Worm (Caenorhabditis elegans) whole organism, L1 larva: Measurements from ENCODE around the gene JC8.7.
A peak's percentile ranks its signal among the peaks of the same experiment; 100 is the strongest.

ENCODE experiments used
- C34B4.2 ChIP-seq: sonication (generic microtip); optimal IDR thresholded peaks from 2 replicates; lab custom pipeline; 2017; ENCODE audit warnings: mild to moderate bottlenecking, missing genetic modification characterization, missing compliant biosample characterization
- ama-1 ChIP-seq: fragments of 150-350 bp; optimal IDR thresholded peaks from 2 replicates; lab custom pipeline; 2014
- blmp-1 ChIP-seq: fragments of 150-350 bp; optimal IDR thresholded peaks from 2 replicates; lab custom pipeline; 2014; ENCODE audit warnings: missing biosample characterization, missing genetic modification characterization
- ceh-63 ChIP-seq: fragments of 200-800 bp; sonication (Bioruptor generic); optimal IDR thresholded peaks from 2 replicates; lab custom pipeline; 2018; ENCODE audit warnings: mild to moderate bottlenecking, missing genetic modification characterization, missing compliant biosample characterization
- ceh-82 ChIP-seq, 3 experiments: fragments of 150-350 bp in 1 of 3; sonication (generic microtip) in 2 of 3; optimal IDR thresholded peaks; 2 replicates each; lab custom pipeline; 2014 to 2017; ENCODE audit warnings: missing biosample characterization in 3 of 3, missing genetic modification characterization in 3 of 3
- ceh-90 ChIP-seq: sonication (generic microtip); optimal IDR thresholded peaks from 2 replicates; lab custom pipeline; 2016; ENCODE audit warnings: missing genetic modification characterization, missing compliant biosample characterization
- ces-1 ChIP-seq: fragments of 150-350 bp; optimal IDR thresholded peaks from 2 replicates; lab custom pipeline; 2014; ENCODE audit warnings: missing biosample characterization, missing genetic modification reagents, missing genetic modification characterization
- dpl-1 ChIP-seq, 3 experiments: fragments of 150-350 bp in 2 of 3; sonication (generic microtip) in 1 of 3; optimal IDR thresholded peaks; 2 replicates each; lab custom pipeline; 2014 to 2017; ENCODE audit warnings: missing biosample characterization in 3 of 3, missing genetic modification characterization in 3 of 3, missing genetic modification reagents in 3 of 3
- efl-1 ChIP-seq, 4 experiments: fragments of 150-350 bp; optimal IDR thresholded peaks in 3 of 4; peaks in 1 of 4; 1 replicate in 1 of 4; 2 replicates in 3 of 4; lab custom pipeline; 2014; ENCODE audit warnings: missing biosample characterization in 2 of 4, missing genetic modification characterization in 2 of 4, missing genetic modification reagents in 2 of 4
- egl-27 ChIP-seq, 2 experiments: fragments of 150-350 bp in 1 of 2; sonication (generic microtip); optimal IDR thresholded peaks; 3 replicates each; lab custom pipeline; 2017 to 2018; ENCODE audit warnings: missing biosample characterization in 2 of 2, missing genetic modification characterization in 2 of 2, missing genetic modification reagents in 2 of 2
- fkh-10 ChIP-seq: sonication (generic microtip); optimal IDR thresholded peaks from 2 replicates; lab custom pipeline; 2017; ENCODE audit warnings: missing biosample characterization, missing genetic modification reagents, missing genetic modification characterization
- fkh-4 ChIP-seq: sonication (generic microtip); optimal IDR thresholded peaks from 2 replicates; lab custom pipeline; 2016; ENCODE audit warnings: missing compliant biosample characterization, missing genetic modification characterization, borderline replicate concordance
- grh-1 ChIP-seq: fragments of 200-800 bp; sonication (Bioruptor generic); IDR thresholded peaks from 2 replicates; pipeline ENCODE4 v1.3.6; 2022; ENCODE audit warnings: missing genetic modification reagents, missing genetic modification characterization, missing compliant biosample characterization
- hlh-4 ChIP-seq: sonication (generic microtip); optimal IDR thresholded peaks from 2 replicates; lab custom pipeline; 2016; ENCODE audit warnings: mild to moderate bottlenecking, missing genetic modification characterization, missing compliant biosample characterization
- irx-1 ChIP-seq: sonication (generic microtip); optimal IDR thresholded peaks from 2 replicates; lab custom pipeline; 2016; ENCODE audit warnings: missing genetic modification characterization, missing compliant biosample characterization
- isw-1 ChIP-seq: fragments of 200-800 bp; sonication (Bioruptor generic); IDR thresholded peaks from 2 replicates; pipeline ENCODE4 v1.3.6; 2022; ENCODE audit warnings: missing genetic modification characterization, missing compliant biosample characterization
- jun-1 ChIP-seq: fragments of 150-350 bp; optimal IDR thresholded peaks from 2 replicates; lab custom pipeline; 2014; ENCODE audit warnings: missing biosample characterization, missing genetic modification reagents, missing genetic modification characterization
- lin-13 ChIP-seq: fragments of 150-350 bp; optimal IDR thresholded peaks from 2 replicates; lab custom pipeline; 2014; ENCODE audit warnings: missing biosample characterization, missing genetic modification reagents, missing genetic modification characterization
- lin-35 ChIP-seq, 2 experiments: fragments of 150-350 bp; optimal IDR thresholded peaks; 2 replicates each; lab custom pipeline; 2014; ENCODE audit warnings: missing biosample characterization in 2 of 2, missing genetic modification characterization in 2 of 2, missing genetic modification reagents in 2 of 2
- lir-3 ChIP-seq: sonication (generic microtip); optimal IDR thresholded peaks from 2 replicates; lab custom pipeline; 2016; ENCODE audit warnings: mild to moderate bottlenecking, missing genetic modification characterization, moderate library complexity, missing compliant biosample characterization; ENCODE audit not compliant: poor library complexity
- mdl-1 ChIP-seq, 2 experiments: fragments of 150-350 bp; optimal IDR thresholded peaks; 2 replicates each; lab custom pipeline; 2014 to 2017; ENCODE audit warnings: missing biosample characterization in 2 of 2, missing genetic modification characterization in 2 of 2, inconsistent platforms in 1 of 2
- nhr-12 ChIP-seq: sonication (generic microtip); optimal IDR thresholded peaks from 2 replicates; lab custom pipeline; 2017; ENCODE audit warnings: missing biosample characterization, missing genetic modification characterization
- nhr-237 ChIP-seq: fragments of 150-350 bp; optimal IDR thresholded peaks from 2 replicates; lab custom pipeline; 2014; ENCODE audit warnings: missing biosample characterization, missing genetic modification characterization
- nhr-47 ChIP-seq: sonication (generic microtip); optimal IDR thresholded peaks from 2 replicates; lab custom pipeline; 2016; ENCODE audit warnings: mild to moderate bottlenecking, missing genetic modification characterization, moderate library complexity, missing compliant biosample characterization
- nhr-84 ChIP-seq: sonication (generic microtip); optimal IDR thresholded peaks from 2 replicates; lab custom pipeline; 2017; ENCODE audit warnings: missing biosample characterization, missing genetic modification characterization
- nhr-90 ChIP-seq: sonication (generic microtip); optimal IDR thresholded peaks from 2 replicates; lab custom pipeline; 2016; ENCODE audit warnings: mild to moderate bottlenecking, missing genetic modification characterization, missing compliant biosample characterization; ENCODE audit not compliant: poor library complexity
- pag-3 ChIP-seq: sonication (generic microtip); optimal IDR thresholded peaks from 2 replicates; lab custom pipeline; 2017; ENCODE audit warnings: missing genetic modification characterization, mild to moderate bottlenecking, missing compliant biosample characterization, antibody characterized with exemption, borderline replicate concordance; ENCODE audit not compliant: insufficient read depth
- pax-3 ChIP-seq: fragments of 200-800 bp; sonication (Bioruptor generic); optimal IDR thresholded peaks from 2 replicates; lab custom pipeline; 2018; ENCODE audit warnings: mild to moderate bottlenecking, missing genetic modification characterization, moderate library complexity, missing compliant biosample characterization
- rnt-1 ChIP-seq: sonication (generic microtip); optimal IDR thresholded peaks from 2 replicates; lab custom pipeline; 2016; ENCODE audit warnings: mild to moderate bottlenecking, missing genetic modification characterization, moderate library complexity, missing compliant biosample characterization
- skn-1 ChIP-seq: fragments of 150-350 bp; optimal IDR thresholded peaks from 2 replicates; lab custom pipeline; 2014; ENCODE audit warnings: missing biosample characterization, missing genetic modification characterization
- snu-23 ChIP-seq: sonication (generic microtip); optimal IDR thresholded peaks from 2 replicates; lab custom pipeline; 2016; ENCODE audit warnings: missing genetic modification characterization, missing compliant biosample characterization
- sptf-1 ChIP-seq: fragments of 150-350 bp; optimal IDR thresholded peaks from 2 replicates; lab custom pipeline; 2014; ENCODE audit warnings: missing biosample characterization, missing genetic modification characterization
- sup-37 ChIP-seq: fragments of 200-800 bp; sonication (Bioruptor generic); optimal IDR thresholded peaks from 2 replicates; lab custom pipeline; 2018; ENCODE audit warnings: mild to moderate bottlenecking, missing genetic modification characterization, missing compliant biosample characterization
- tbx-2 ChIP-seq: sonication (generic microtip); optimal IDR thresholded peaks from 2 replicates; lab custom pipeline; 2016; ENCODE audit warnings: missing genetic modification characterization, missing compliant biosample characterization
- tlp-1 ChIP-seq: fragments of 150-350 bp; optimal IDR thresholded peaks from 2 replicates; lab custom pipeline; 2014; ENCODE audit warnings: missing biosample characterization, missing genetic modification characterization
- vab-15 ChIP-seq: sonication (generic microtip); optimal IDR thresholded peaks from 2 replicates; lab custom pipeline; 2017; ENCODE audit warnings: missing genotype, mild to moderate bottlenecking, missing genetic modification characterization, missing compliant biosample characterization
- xbp-1 ChIP-seq: sonication (generic microtip); optimal IDR thresholded peaks from 2 replicates; lab custom pipeline; 2016; ENCODE audit warnings: missing genetic modification characterization, missing compliant biosample characterization
- ztf-11 ChIP-seq, 2 experiments: sonication (generic microtip); optimal IDR thresholded peaks; 2 replicates each; lab custom pipeline; 2016 to 2017; ENCODE audit warnings: missing genetic modification characterization in 2 of 2, missing biosample characterization in 1 of 2, missing compliant biosample characterization in 1 of 2

Gene JC8.7

DNA sequence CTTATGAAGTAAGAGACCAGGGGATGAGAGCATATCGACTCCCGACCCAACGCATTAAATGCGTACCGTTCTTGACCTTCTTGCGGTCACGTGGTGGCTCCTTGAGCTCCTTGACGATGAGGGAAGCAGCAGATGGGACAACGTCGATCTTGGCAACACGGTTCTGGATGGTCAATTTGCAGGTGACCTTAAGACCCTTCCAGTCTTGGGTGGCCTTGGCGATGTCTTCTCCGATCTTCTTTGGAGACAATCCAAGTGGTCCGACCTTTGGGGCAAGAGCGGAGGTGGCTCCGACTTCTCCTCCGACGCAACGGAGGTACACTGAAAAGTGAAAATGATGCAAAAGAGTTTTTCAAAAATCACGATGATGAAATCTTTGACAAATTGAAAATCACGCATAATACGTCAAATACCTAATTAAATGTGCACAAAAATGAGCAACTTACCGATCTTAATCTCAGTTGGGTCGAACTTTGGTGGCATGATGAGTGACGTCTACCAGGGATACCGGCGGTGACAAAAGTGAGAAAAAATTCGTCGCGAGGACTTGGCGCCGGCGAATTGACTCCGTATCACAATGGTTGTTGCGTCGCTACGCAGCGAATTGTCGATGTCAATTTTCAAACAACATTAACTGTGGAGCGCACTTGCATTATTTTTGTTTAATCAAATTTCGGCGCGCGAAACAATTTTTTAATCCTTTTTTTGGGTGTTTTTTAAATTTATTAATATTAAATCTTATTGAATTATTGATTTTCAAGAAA lies 6.8 kb upstream of the JC8.7 start, which contains the start of gene rpl-12 (continued):
- peak; percentile 68 for TF ChIP-seq ama-1
- TF ChIP-seq nhr-47 (tag; lab: Kevin White, UChicago), result peak; percentile 99
- no peak for TF ChIP-seq hlh-4 (tag; lab: Kevin White, UChicago)
- TF ChIP-seq lin-13 (GFP tag; lab: Kevin White, UChicago), result peak; percentile 99
- TF ChIP-seq xbp-1 (tag; lab: Kevin White, UChicago), result peak; percentile 99
- TF ChIP-seq vab-15 (tag; lab: Kevin White, UChicago), result peak; percentile 97
- peak; percentile 98 to 100 (median 99) for TF ChIP-seq ceh-82 (tag; optimal IDR thresholded peaks at IDR 0.05; lab: Kevin White, UChicago)
- peak; percentile 35 for TF ChIP-seq nhr-12 (tag; lab: Kevin White, UChicago)
- peak; percentile 83 for TF ChIP-seq blmp-1
- TF ChIP-seq fkh-4 (tag; lab: Kevin White, UChicago), result peak; percentile 95
- TF ChIP-seq tlp-1 (tag; lab: Kevin White, UChicago), result no peak
- TF ChIP-seq fkh-10, result peak; percentile 99
- peak; percentile 98 for TF ChIP-seq efl-1 (optimal IDR thresholded peaks at IDR 0.05; lab: Kevin White, UChicago)
- TF ChIP-seq efl-1 (GFP tag; optimal IDR thresholded peaks at IDR 0.05 in 1 of 2; lab: Kevin White, UChicago), result peak; percentile 93 to 100
- peak; percentile 71 for TF ChIP-seq ceh-90 (tag; lab: Kevin White, UChicago)
- TF ChIP-seq ceh-63 (GFP tag; lab: Kevin White, UChicago), result peak; percentile 77
- TF ChIP-seq nhr-237 (tag; lab: Kevin White, UChicago), result peak; percentile 96
- TF ChIP-seq nhr-90 (tag; lab: Kevin White, UChicago), result peak; percentile 99
- TF ChIP-seq dpl-1 (GFP tag; optimal IDR thresholded peaks at IDR 0.05; lab: Kevin White, UChicago), result peak; percentile 96 to 98 (median 97)
- TF ChIP-seq tbx-2 (tag; lab: Kevin White, UChicago), result peak; percentile 99
- TF ChIP-seq jun-1 (tag; lab: Kevin White, UChicago), result peak; percentile 98
- TF ChIP-seq irx-1 (tag; lab: Kevin White, UChicago), result peak; percentile 99
- TF ChIP-seq lin-35 (GFP tag; optimal IDR thresholded peaks at IDR 0.05; lab: Kevin White, UChicago), result peak; percentile 98 to 99
- TF ChIP-seq ces-1 (GFP tag; lab: Kevin White, UChicago), result peak; percentile 94
- peak; percentile 97 for TF ChIP-seq sup-37 (GFP tag; lab: Kevin White, UChicago)
- peak; percentile 2 to 98 for TF ChIP-seq mdl-1 (tag; optimal IDR thresholded peaks at IDR 0.05; lab: Kevin White, UChicago)
- TF ChIP-seq nhr-84 (tag; lab: Kevin White, UChicago), result peak; percentile 67
- peak; percentile 95 for TF ChIP-seq lir-3
- peak in 1 of 2 experiments; percentile 96 for TF ChIP-seq ztf-11 (tag; optimal IDR thresholded peaks at IDR 0.05; lab: Kevin White, UChicago)
- TF ChIP-seq skn-1 (tag; lab: Kevin White, UChicago), result peak; percentile 96
- peak; percentile 99 for TF ChIP-seq isw-1 (GFP tag; lab: Robert Waterston, UW)
- peak; percentile 82 for TF ChIP-seq C34B4.2 (tag; lab: Kevin White, UChicago)
- TF ChIP-seq pag-3 (tag; lab: Kevin White, UChicago), result no peak

DNA sequence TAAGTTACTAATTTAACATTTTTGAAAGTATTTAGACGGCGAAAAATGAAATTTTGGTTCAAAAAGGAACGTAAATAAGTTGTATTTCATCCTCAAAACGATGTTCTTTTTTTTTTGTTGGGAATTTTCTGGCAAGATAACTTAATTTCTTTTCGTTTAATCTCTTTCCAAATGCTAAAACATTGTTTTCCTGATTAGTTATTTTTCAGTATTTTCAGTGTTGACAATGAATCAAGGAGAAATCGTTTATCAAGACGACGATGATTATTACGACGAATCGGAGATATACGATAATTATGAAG lies 6.3 kb upstream of the JC8.7 start, which contains the start of gene lin-54:
TSS of gene lin-54 (plus strand) at position 203 of the 302 bp plus-strand sequence.
- TF ChIP-seq rnt-1 (tag; lab: Kevin White, UChicago) (no peak), sptf-1 (tag; lab: Kevin White, UChicago) (no peak), tbx-2 (tag; lab: Kevin White, UChicago) (no peak), egl-27 (tag; optimal IDR thresholded peaks at IDR 0.05; lab: Kevin White, UChicago) (no peak), snu-23 (GFP tag; lab: Kevin White, UChicago) (no peak), pax-3 (no peak), C34B4.2 (tag; lab: Kevin White, UChicago) (no peak), fkh-10 (no peak), grh-1 (GFP tag; lab: Robert Waterston, UW) (no peak), efl-1 (optimal IDR thresholded peaks at IDR 0.05; lab: Kevin White, UChicago) (no peak), efl-1 (GFP tag; optimal IDR thresholded peaks at IDR 0.05 in 1 of 2; lab: Kevin White, UChicago) (no peak)
